Fruit fly (Drosophila melanogaster): ENCODE results near the gene HemK1.
A peak's percentile ranks its signal among the peaks of the same experiment; 100 is the strongest.

Gene HemK1

DNA sequence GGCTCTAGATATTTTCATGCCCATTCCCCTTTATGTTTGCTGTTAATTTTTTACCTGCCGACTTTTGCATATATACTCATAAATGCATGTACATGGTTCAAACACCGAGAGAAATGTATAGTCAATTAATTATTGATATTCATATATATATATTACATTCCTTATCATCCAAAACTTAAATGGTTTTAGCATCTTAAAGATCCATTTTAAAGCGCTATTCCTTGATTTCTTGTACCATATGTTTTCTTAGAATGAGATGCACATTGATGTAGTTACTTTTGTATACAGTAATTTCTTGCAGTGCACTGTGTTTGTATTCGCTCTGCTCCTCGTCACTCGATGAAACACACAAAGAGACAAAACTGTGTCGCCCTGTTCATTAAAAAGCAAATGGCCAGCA is 41.2 kb upstream of the HemK1 start (continued):
- TF ChIP-seq CG11762 (GFP tag; optimal IDR thresholded peaks at IDR 0.05; ENCODE audit: insufficient read depth) (peak; percentile 43), CG8319 (GFP tag; optimal IDR thresholded peaks at IDR 0.05) (peak; percentile 41), vri (GFP tag; optimal IDR thresholded peaks at IDR 0.05) (no peak), Blimp-1 (GFP tag; optimal IDR thresholded peaks at IDR 0.05) (no peak), Eip75B (GFP tag; optimal IDR thresholded peaks at IDR 0.05) (peak; percentile 38), achi (GFP tag; optimal IDR thresholded peaks at IDR 0.05) (peak; percentile 66), CG6792 (GFP tag; optimal IDR thresholded peaks at IDR 0.05) (peak; percentile 64), fd59A (GFP tag; optimal IDR thresholded peaks at IDR 0.05) (no peak), Hr4 (GFP tag; optimal IDR thresholded peaks at IDR 0.05) (peak; percentile 58), fd85E (GFP tag; optimal IDR thresholded peaks at IDR 0.05) (no peak), eg (GFP tag; IDR thresholded peaks at IDR 0.05) (peak; percentile 73), CG15336 (GFP tag; IDR thresholded peaks at IDR 0.05) (peak; percentile 69), cyc (GFP tag; optimal IDR thresholded peaks at IDR 0.05) (peak; percentile 41), Lpt (GFP tag; optimal IDR thresholded peaks at IDR 0.05) (peak; percentile 57), spab (GFP tag; optimal IDR thresholded peaks at IDR 0.05) (peak; percentile 26), CG3032 (tag; optimal IDR thresholded peaks at IDR 0.05) (peak; percentile 46), CG11902 (GFP tag; optimal IDR thresholded peaks at IDR 0.05) (peak; percentile 53), OdsH (GFP tag; optimal IDR thresholded peaks at IDR 0.05) (peak; percentile 73), Sox15 (GFP tag; optimal IDR thresholded peaks at IDR 0.05) (peak; percentile 57), Smox (GFP tag; optimal IDR thresholded peaks at IDR 0.05) (no peak), CG6808 (GFP tag; optimal IDR thresholded peaks at IDR 0.05) (peak; percentile 39), CG6163 (GFP tag; IDR thresholded peaks at IDR 0.05) (peak; percentile 68; the same call in 2 of the 3 replicates), svp (GFP tag) (no peak), Sox102F (GFP tag; optimal IDR thresholded peaks at IDR 0.05) (peak; percentile 37), CG11294 (GFP tag; IDR thresholded peaks at IDR 0.05) (peak; percentile 25; the same call in 1 of the 2 replicates), CG3919 (GFP tag; optimal IDR thresholded peaks at IDR 0.05) (peak; percentile 69), Gug (GFP tag; IDR thresholded peaks at IDR 0.05) (0 out of 2 replicates have a peak, but pooled peaks have one; percentile 27)

DNA sequence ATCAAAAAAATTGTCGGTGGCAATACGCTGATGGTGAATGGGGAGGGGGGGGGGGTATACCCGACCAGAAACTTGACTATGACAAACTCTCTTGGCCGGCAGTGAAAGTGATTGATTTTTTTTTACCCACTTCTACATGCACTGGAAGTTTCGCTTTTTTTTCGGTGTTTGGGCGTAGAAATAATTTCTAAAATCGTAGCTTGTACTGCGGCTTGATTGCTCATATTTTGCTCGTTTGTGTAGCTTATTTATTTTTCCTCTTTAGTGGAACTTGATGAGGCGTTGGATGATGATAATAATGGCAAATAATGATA is 36.2 kb upstream of the HemK1 start:
- peak; percentile 56 for TF ChIP-seq CG6276 (GFP tag; optimal IDR thresholded peaks at IDR 0.05)
- TF ChIP-seq Eip93F (GFP tag; optimal IDR thresholded peaks at IDR 0.05), result no peak

dm6 chr2L:6502887-6503723 is 35.6 kb upstream of the HemK1 start:
- TF ChIP-seq CG1621 (tag; optimal IDR thresholded peaks at IDR 0.05) (no peak), fkh (GFP tag; optimal IDR thresholded peaks at IDR 0.05) (no peak), lz (GFP tag; optimal IDR thresholded peaks at IDR 0.05) (no peak), dac (GFP tag; optimal IDR thresholded peaks at IDR 0.05) (no peak), Sox15 (GFP tag; optimal IDR thresholded peaks at IDR 0.05) (no peak), salr (GFP tag; optimal IDR thresholded peaks at IDR 0.05) (no peak), CG32006 (GFP tag; optimal IDR thresholded peaks at IDR 0.05) (peak; percentile 25), CG6276 (GFP tag; optimal IDR thresholded peaks at IDR 0.05) (peak; percentile 80), CG11294 (GFP tag; IDR thresholded peaks at IDR 0.05) (no peak), CG15336 (GFP tag; IDR thresholded peaks at IDR 0.05) (peak; percentile 57), vri (GFP tag; optimal IDR thresholded peaks at IDR 0.05) (no peak), CG6808 (GFP tag; optimal IDR thresholded peaks at IDR 0.05) (no peak), OdsH (GFP tag; optimal IDR thresholded peaks at IDR 0.05) (no peak), net (GFP tag; optimal IDR thresholded peaks at IDR 0.05) (no peak), Hr39 (GFP tag; optimal IDR thresholded peaks at IDR 0.05) (no peak), Hr4 (GFP tag; optimal IDR thresholded peaks at IDR 0.05) (no peak), Sox102F (GFP tag; optimal IDR thresholded peaks at IDR 0.05) (no peak), CG8632 (GFP tag; optimal IDR thresholded peaks at IDR 0.05) (no peak), ss (GFP tag; optimal IDR thresholded peaks at IDR 0.05) (no peak), CG8119 (GFP tag; IDR thresholded peaks at IDR 0.05) (peak; percentile 54; the same call in 2 of the 3 replicates), CG6854 (GFP tag; optimal IDR thresholded peaks at IDR 0.05) (no peak), dsx (GFP tag; optimal IDR thresholded peaks at IDR 0.05; ENCODE audit: poor library complexity, severe bottlenecking) (no peak), Met (GFP tag; optimal IDR thresholded peaks at IDR 0.05) (no peak), eg (GFP tag; IDR thresholded peaks at IDR 0.05) (peak; percentile 67; the same call in 2 of the 3 replicates), CG3032 (tag; optimal IDR thresholded peaks at IDR 0.05) (no peak), Sox14 (GFP tag; optimal IDR thresholded peaks at IDR 0.05) (no peak), CG31627 (GFP tag; optimal IDR thresholded peaks at IDR 0.05) (no peak), CG11902 (GFP tag; optimal IDR thresholded peaks at IDR 0.05) (no peak), Eip93F (GFP tag; optimal IDR thresholded peaks at IDR 0.05) (no peak), Hr38 (GFP tag; optimal IDR thresholded peaks at IDR 0.05) (no peak)
